Fruit fly (Drosophila melanogaster) whole organism, prepupa: Measurements from ENCODE around the gene CG13247.

Experiments used
- Blimp-1 ChIP-seq: fragments of 200-800 bp; sonication (Bioruptor generic); optimal IDR thresholded peaks from 3 replicates; lab custom pipeline; 2017; ENCODE audit warnings: missing biosample characterization, missing genetic modification characterization, mild to moderate bottlenecking, moderate library complexity, missing genetic modification reagents
- CG10631 ChIP-seq: fragments of 200-800 bp; sonication (Bioruptor generic); optimal IDR thresholded peaks from 2 replicates; lab custom pipeline; 2016; ENCODE audit warnings: missing biosample characterization, missing genetic modification characterization
- CG10669 ChIP-seq: fragments of 200-800 bp; sonication (Bioruptor generic); optimal IDR thresholded peaks from 3 replicates; lab custom pipeline; 2018; ENCODE audit warnings: missing biosample characterization, mild to moderate bottlenecking, missing genetic modification characterization, moderate library complexity
- CG11762 ChIP-seq: fragments of 200-800 bp; sonication (Bioruptor generic); optimal IDR thresholded peaks from 3 replicates; lab custom pipeline; 2016; ENCODE audit warnings: missing biosample characterization, missing genetic modification characterization; ENCODE audit not compliant: insufficient read depth
- CG11902 ChIP-seq: fragments of 200-800 bp; sonication (Bioruptor generic); optimal IDR thresholded peaks from 3 replicates; lab custom pipeline; 2016; ENCODE audit warnings: missing biosample characterization, missing genetic modification characterization
- CG15336 ChIP-seq: fragments of 200-800 bp; sonication (Bioruptor generic); IDR thresholded peaks from 2 replicates; pipeline ENCODE4 v1.3.6; 2022; ENCODE audit warnings: missing biosample characterization, missing genetic modification characterization
- CG1621 ChIP-seq: fragments of 200-800 bp; sonication (Bioruptor generic); optimal IDR thresholded peaks from 3 replicates; lab custom pipeline; 2018; ENCODE audit warnings: missing biosample characterization, mild to moderate bottlenecking, missing genetic modification characterization
- CG16779 ChIP-seq: fragments of 200-800 bp; sonication (Bioruptor generic); optimal IDR thresholded peaks from 3 replicates; lab custom pipeline; 2017; ENCODE audit warnings: missing biosample characterization, mild to moderate bottlenecking, missing genetic modification characterization
- CG31627 ChIP-seq: fragments of 200-800 bp; sonication (Bioruptor generic); optimal IDR thresholded peaks from 3 replicates; lab custom pipeline; 2016; ENCODE audit warnings: missing biosample characterization, missing genetic modification characterization
- CG32006 ChIP-seq: fragments of 200-800 bp; sonication (Bioruptor generic); optimal IDR thresholded peaks from 3 replicates; lab custom pipeline; 2017; ENCODE audit warnings: missing biosample characterization, mild to moderate bottlenecking, missing genetic modification characterization
- CG34406 ChIP-seq: fragments of 200-800 bp; sonication (Bioruptor generic); optimal IDR thresholded peaks from 3 replicates; lab custom pipeline; 2016; ENCODE audit warnings: missing biosample characterization, missing genetic modification characterization
- CG3919 ChIP-seq: fragments of 200-800 bp; sonication (Bioruptor generic); optimal IDR thresholded peaks from 3 replicates; lab custom pipeline; 2016; ENCODE audit warnings: missing biosample characterization, missing genetic modification characterization
- CG4318 ChIP-seq: fragments of 200-800 bp; sonication (Bioruptor generic); optimal IDR thresholded peaks from 3 replicates; lab custom pipeline; 2017; ENCODE audit warnings: missing biosample characterization, mild to moderate bottlenecking, missing genetic modification characterization
- CG6163 ChIP-seq: fragments of 200-800 bp; sonication (Bioruptor generic); IDR thresholded peaks from 3 replicates; pipeline ENCODE4 v1.3.6; 2022; ENCODE audit warnings: missing biosample characterization, missing genetic modification characterization
- CG6276 ChIP-seq: fragments of 200-800 bp; sonication (Bioruptor generic); optimal IDR thresholded peaks from 2 replicates; lab custom pipeline; 2017; ENCODE audit warnings: missing biosample characterization, mild to moderate bottlenecking, missing genetic modification characterization
- CG6792 ChIP-seq: fragments of 200-800 bp; sonication (Bioruptor generic); optimal IDR thresholded peaks from 3 replicates; lab custom pipeline; 2016; ENCODE audit warnings: missing biosample characterization, missing genetic modification characterization
- CG6808 ChIP-seq: fragments of 200-800 bp; sonication (Bioruptor generic); optimal IDR thresholded peaks from 3 replicates; lab custom pipeline; 2017; ENCODE audit warnings: missing biosample characterization, missing genetic modification characterization, mild to moderate bottlenecking, moderate library complexity, missing genetic modification reagents
- CG7368 ChIP-seq: fragments of 200-800 bp; sonication (Bioruptor generic); optimal IDR thresholded peaks from 3 replicates; lab custom pipeline; 2016; ENCODE audit warnings: missing biosample characterization, missing genetic modification characterization
- CG8319 ChIP-seq: fragments of 200-800 bp; sonication (Bioruptor generic); optimal IDR thresholded peaks from 3 replicates; lab custom pipeline; 2016; ENCODE audit warnings: missing biosample characterization, missing genetic modification characterization
- CG9139 ChIP-seq: fragments of 200-800 bp; sonication (Bioruptor generic); optimal IDR thresholded peaks from 3 replicates; lab custom pipeline; 2017; ENCODE audit warnings: missing biosample characterization, mild to moderate bottlenecking, missing genetic modification characterization
- Eip75B ChIP-seq: fragments of 200-800 bp; sonication (Bioruptor generic); optimal IDR thresholded peaks from 3 replicates; lab custom pipeline; 2016; ENCODE audit warnings: missing biosample characterization, missing genetic modification characterization
- Eip78C ChIP-seq: fragments of 200-800 bp; sonication (Bioruptor generic); peaks from one replicate; lab custom pipeline; 2016; ENCODE audit warnings: missing biosample characterization, missing genetic modification characterization
- Eip93F ChIP-seq: fragments of 200-800 bp; sonication (Bioruptor generic); optimal IDR thresholded peaks from 2 replicates; lab custom pipeline; 2016; ENCODE audit warnings: missing biosample characterization, mild to moderate bottlenecking, missing genetic modification characterization
- Ets21C ChIP-seq: fragments of 200-800 bp; sonication (Bioruptor generic); optimal IDR thresholded peaks from 3 replicates; lab custom pipeline; 2016; ENCODE audit warnings: missing biosample characterization, missing genetic modification characterization
- Ets96B ChIP-seq: fragments of 200-800 bp; optimal IDR thresholded peaks from 2 replicates; lab custom pipeline; 2019; ENCODE audit warnings: missing biosample characterization, mild to moderate bottlenecking, missing genetic modification characterization, moderate library complexity
- Gug ChIP-seq: fragments of 200-800 bp; sonication (Bioruptor generic); IDR thresholded peaks from 2 replicates; pipeline ENCODE4 v1.3.6; 2022; ENCODE audit warnings: missing biosample characterization, missing genetic modification characterization
- Hr4 ChIP-seq: fragments of 200-800 bp; sonication (Bioruptor generic); optimal IDR thresholded peaks from 3 replicates; lab custom pipeline; 2016; ENCODE audit warnings: missing biosample characterization, missing genetic modification characterization
- Lpt ChIP-seq: fragments of 200-800 bp; sonication (Bioruptor generic); optimal IDR thresholded peaks from 3 replicates; lab custom pipeline; 2016; ENCODE audit warnings: missing biosample characterization, missing genetic modification characterization
- Met ChIP-seq: fragments of 200-800 bp; sonication (Bioruptor generic); optimal IDR thresholded peaks from 3 replicates; lab custom pipeline; 2016; ENCODE audit warnings: missing biosample characterization, missing genetic modification characterization
- OdsH ChIP-seq: fragments of 200-800 bp; sonication (Bioruptor generic); optimal IDR thresholded peaks from 3 replicates; lab custom pipeline; 2016; ENCODE audit warnings: missing biosample characterization, missing genetic modification characterization
- Smox ChIP-seq: fragments of 200-800 bp; sonication (Bioruptor generic); optimal IDR thresholded peaks from 3 replicates; lab custom pipeline; 2016; ENCODE audit warnings: missing biosample characterization, missing genetic modification characterization
- Sox102F ChIP-seq: fragments of 200-800 bp; sonication (Bioruptor generic); optimal IDR thresholded peaks from 2 replicates; lab custom pipeline; 2016; ENCODE audit warnings: missing biosample characterization, mild to moderate bottlenecking, missing genetic modification characterization
- achi ChIP-seq: fragments of 200-800 bp; sonication (Bioruptor generic); optimal IDR thresholded peaks from 3 replicates; lab custom pipeline; 2016; ENCODE audit warnings: missing biosample characterization, missing genetic modification characterization
- acj6 ChIP-seq: fragments of 200-800 bp; sonication (Bioruptor generic); optimal IDR thresholded peaks from 3 replicates; lab custom pipeline; 2016; ENCODE audit warnings: missing biosample characterization, missing genetic modification characterization
- cyc ChIP-seq: fragments of 200-800 bp; sonication (Bioruptor generic); optimal IDR thresholded peaks from 3 replicates; lab custom pipeline; 2016; ENCODE audit warnings: missing biosample characterization, missing genetic modification characterization
- dac ChIP-seq: fragments of 200-800 bp; sonication (Bioruptor generic); optimal IDR thresholded peaks from 2 replicates; lab custom pipeline; 2017; ENCODE audit warnings: missing biosample characterization, mild to moderate bottlenecking, missing genetic modification characterization
- dsx ChIP-seq: fragments of 200-800 bp; optimal IDR thresholded peaks from 3 replicates; lab custom pipeline; 2019; ENCODE audit warnings: missing biosample characterization, mild to moderate bottlenecking, missing genetic modification characterization, moderate library complexity; ENCODE audit not compliant: poor library complexity, severe bottlenecking
- eg ChIP-seq: fragments of 200-800 bp; sonication (Bioruptor generic); IDR thresholded peaks from 3 replicates; pipeline ENCODE4 v1.3.6; 2022; ENCODE audit warnings: missing biosample characterization, missing genetic modification characterization
- fd59A ChIP-seq: fragments of 200-800 bp; sonication (Bioruptor generic); optimal IDR thresholded peaks from 2 replicates; lab custom pipeline; 2017; ENCODE audit warnings: missing biosample characterization, mild to moderate bottlenecking, missing genetic modification characterization, missing genetic modification reagents
- fd85E ChIP-seq: fragments of 200-800 bp; sonication (Bioruptor generic); optimal IDR thresholded peaks from 3 replicates; lab custom pipeline; 2016; ENCODE audit warnings: missing biosample characterization, missing genetic modification characterization
- lz ChIP-seq: fragments of 200-800 bp; sonication (Bioruptor generic); optimal IDR thresholded peaks from 3 replicates; lab custom pipeline; 2016; ENCODE audit warnings: missing biosample characterization, missing genetic modification characterization
- net ChIP-seq: fragments of 200-800 bp; sonication (Bioruptor generic); optimal IDR thresholded peaks from 3 replicates; lab custom pipeline; 2016; ENCODE audit warnings: missing biosample characterization, missing genetic modification characterization
- salr ChIP-seq, 2 experiments: fragments of 200-800 bp; sonication (Bioruptor generic); optimal IDR thresholded peaks; 3 replicates each; lab custom pipeline; 2016 to 2018; ENCODE audit warnings: missing biosample characterization in 2 of 2, missing genetic modification characterization in 2 of 2, mild to moderate bottlenecking in 1 of 2
- spab ChIP-seq: fragments of 200-800 bp; sonication (Bioruptor generic); optimal IDR thresholded peaks from 2 replicates; lab custom pipeline; 2017; ENCODE audit warnings: missing biosample characterization, mild to moderate bottlenecking, missing genetic modification characterization, missing genetic modification reagents
- svp ChIP-seq: fragments of 200-800 bp; sonication (Bioruptor generic); peaks from one replicate; lab custom pipeline; 2016; ENCODE audit warnings: missing biosample characterization, missing genetic modification characterization
- topi ChIP-seq: fragments of 200-800 bp; sonication (Bioruptor generic); optimal IDR thresholded peaks from 3 replicates; lab custom pipeline; 2016; ENCODE audit warnings: missing biosample characterization, missing genetic modification characterization
- vri ChIP-seq: fragments of 200-800 bp; sonication (Bioruptor generic); optimal IDR thresholded peaks from 3 replicates; lab custom pipeline; 2016; ENCODE audit warnings: missing biosample characterization, mild to moderate bottlenecking, missing genetic modification characterization

CG13247 gene

dm6 chr3L:20375467-20375866 is 5.4 kb downstream of the CG13247 start:
- TF ChIP-seq CG7368 (no peak), fd59A (GFP tag; lab: Kevin White, UChicago) (no peak), Hr4 (GFP tag; lab: Kevin White, UChicago) (no peak), CG11902 (GFP tag; lab: Kevin White, UChicago) (no peak), CG10631 (no peak), CG6276 (no peak), CG31627 (GFP tag; lab: Kevin White, UChicago) (no peak), CG6163 (no peak), lz (no peak), CG15336 (GFP tag; lab: Robert Waterston, UW) (no peak), CG10669 (GFP tag; lab: Kevin White, UChicago) (no peak), Ets21C (GFP tag; lab: Kevin White, UChicago) (no peak), dsx (GFP tag; lab: Kevin White, UChicago) (no peak), Eip75B (GFP tag; lab: Kevin White, UChicago) (no peak), vri (GFP tag; lab: Kevin White, UChicago) (no peak), spab (GFP tag; lab: Kevin White, UChicago) (no peak), dac (no peak), Sox102F (GFP tag; lab: Kevin White, UChicago) (no peak)

DNA sequence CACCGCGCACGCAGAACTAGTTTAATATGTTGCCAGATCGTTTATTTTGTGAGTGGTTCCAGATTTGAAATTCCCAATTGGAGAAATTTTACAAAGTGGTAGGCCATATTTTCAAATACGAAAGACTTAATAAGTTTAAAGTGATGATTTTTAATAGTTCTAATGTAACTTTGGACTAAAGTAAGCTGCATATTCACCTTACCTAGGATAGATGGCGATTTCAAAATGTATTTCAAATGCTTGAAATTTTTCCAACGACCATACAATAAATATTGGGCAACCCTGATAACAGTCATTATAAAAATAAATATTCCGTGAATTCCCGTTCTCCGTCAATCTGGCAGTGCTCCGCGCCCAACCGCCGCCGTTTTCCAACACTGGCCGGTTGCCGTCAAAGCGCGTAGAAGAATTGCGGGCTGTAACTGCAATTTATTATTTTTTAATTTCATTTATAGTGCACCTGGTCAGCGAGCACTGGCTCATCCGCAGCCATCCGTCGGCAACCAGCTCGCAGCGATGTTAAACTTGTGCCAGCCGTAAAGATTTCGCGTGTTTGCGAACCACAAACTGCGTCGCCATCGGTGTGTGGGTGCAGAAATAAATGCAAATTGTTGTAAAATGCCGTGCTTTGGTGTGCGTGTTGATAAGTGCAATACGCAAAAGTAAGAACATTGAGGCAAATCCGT is 5.9 kb downstream of the CG13247 start, which contains the start of the genes Ide and RhoBTB:
TSS of gene Ide (minus strand) at position 19 of the 686 bp plus-strand sequence.
TSS of gene RhoBTB (plus strand) at position 365 of the 686 bp plus-strand sequence.
- peak; percentile 58 for TF ChIP-seq CG1621
- no peak for TF ChIP-seq CG6276
- peak; percentile 55 for TF ChIP-seq CG7368
- TF ChIP-seq svp, result no peak
- peak; percentile 78 for TF ChIP-seq CG8319 (GFP tag; lab: Kevin White, UChicago)
- TF ChIP-seq CG11762 (GFP tag; lab: Kevin White, UChicago), result peak; percentile 78
- TF ChIP-seq CG6808 (GFP tag; lab: Kevin White, UChicago), result no peak
- TF ChIP-seq Ets96B, result peak; percentile 52
- peak; percentile 76 for TF ChIP-seq CG3919 (GFP tag; lab: Kevin White, UChicago)
- TF ChIP-seq Eip75B (GFP tag; lab: Kevin White, UChicago), result peak; percentile 77
- TF ChIP-seq Hr4 (GFP tag; lab: Kevin White, UChicago), result peak; percentile 88
- TF ChIP-seq CG9139 (GFP tag; lab: Kevin White, UChicago), result no peak
- TF ChIP-seq Ets21C (GFP tag; lab: Kevin White, UChicago), result peak; percentile 89
- TF ChIP-seq salr (GFP tag; optimal IDR thresholded peaks at IDR 0.05; lab: Kevin White, UChicago), result peak in 1 of 2 experiments; percentile 34
- TF ChIP-seq OdsH (GFP tag; lab: Kevin White, UChicago), result peak; percentile 87
- TF ChIP-seq CG34406 (GFP tag; lab: Kevin White, UChicago), result peak; percentile 69
- TF ChIP-seq Eip78C (GFP tag; lab: Kevin White, UChicago), result peak; percentile 83
- TF ChIP-seq CG4318 (GFP tag; lab: Kevin White, UChicago), result peak; percentile 73
- TF ChIP-seq Lpt, result peak; percentile 64
- TF ChIP-seq CG32006 (GFP tag; lab: Kevin White, UChicago), result peak; percentile 84
- peak; percentile 79 for TF ChIP-seq topi (GFP tag; lab: Kevin White, UChicago)
- peak; percentile 53 for TF ChIP-seq dsx (GFP tag; lab: Kevin White, UChicago)
- TF ChIP-seq eg (GFP tag; lab: Robert Waterston, UW), result peak; percentile 82
- no peak for TF ChIP-seq CG16779
- TF ChIP-seq acj6 (GFP tag; lab: Kevin White, UChicago), result peak; percentile 88
- peak; percentile 51 for TF ChIP-seq dac
- TF ChIP-seq CG6163, result peak; percentile 59; the same call in 1 of the 3 replicates
- peak; percentile 81 for TF ChIP-seq Gug (GFP tag; lab: Robert Waterston, UW)
- peak; percentile 90 for TF ChIP-seq cyc (GFP tag; lab: Kevin White, UChicago)
- TF ChIP-seq net (GFP tag; lab: Kevin White, UChicago), result peak; percentile 41
- peak; percentile 86 for TF ChIP-seq achi
- peak; percentile 75 for TF ChIP-seq CG6792 (GFP tag; lab: Kevin White, UChicago)
- peak; percentile 96 for TF ChIP-seq CG10669 (GFP tag; lab: Kevin White, UChicago)
- TF ChIP-seq CG10631, result peak; percentile 86
- TF ChIP-seq Smox (GFP tag; lab: Kevin White, UChicago), result no peak
- TF ChIP-seq fd85E (GFP tag; lab: Kevin White, UChicago), result no peak
- no peak for TF ChIP-seq Sox102F (GFP tag; lab: Kevin White, UChicago)
- peak; percentile 32 for TF ChIP-seq spab (GFP tag; lab: Kevin White, UChicago)
- TF ChIP-seq Blimp-1 (GFP tag; lab: Kevin White, UChicago), result peak; percentile 41
- TF ChIP-seq CG15336 (GFP tag; lab: Robert Waterston, UW), result no peak
- no peak for TF ChIP-seq Eip93F (GFP tag; lab: Kevin White, UChicago)
- TF ChIP-seq Met (GFP tag; lab: Kevin White, UChicago), result no peak
